Fruit fly (Drosophila melanogaster) whole organism, embryonic: ENCODE results near the gene MEP-1.

Experiments used
- CG10462 ChIP-seq: fragments of 200-800 bp; sonication (Bioruptor generic); optimal IDR thresholded peaks from 2 replicates; lab custom pipeline; 2016; ENCODE audit warnings: missing biosample characterization, missing genetic modification characterization
- CG10654 ChIP-seq: fragments of 200-800 bp; sonication (Bioruptor generic); optimal IDR thresholded peaks from 2 replicates; lab custom pipeline; 2016; ENCODE audit warnings: missing biosample characterization, missing genetic modification characterization
- CG11085 ChIP-seq: fragments of 200-800 bp; sonication (Bioruptor generic); IDR thresholded peaks from 2 replicates; pipeline ENCODE4 v1.3.6; 2022; ENCODE audit warnings: missing biosample characterization, missing genetic modification characterization
- CG11456 ChIP-seq: fragments of 200-800 bp; sonication (Bioruptor generic); IDR thresholded peaks from 3 replicates; pipeline ENCODE4 v1.3.6; 2022; ENCODE audit warnings: missing biosample characterization, missing genetic modification characterization
- CG15073 ChIP-seq: fragments of 200-800 bp; sonication (Bioruptor generic); optimal IDR thresholded peaks from 2 replicates; lab custom pipeline; 2016; ENCODE audit warnings: missing biosample characterization, missing genetic modification characterization
- CG17328 ChIP-seq: fragments of 200-800 bp; sonication (Bioruptor generic); IDR thresholded peaks from 2 replicates; pipeline ENCODE4 v1.3.6; 2022; ENCODE audit warnings: missing biosample characterization, missing genetic modification characterization
- CG1792 ChIP-seq: fragments of 200-800 bp; sonication (Bioruptor generic); optimal IDR thresholded peaks from 2 replicates; lab custom pipeline; 2016; ENCODE audit warnings: missing biosample characterization, missing genetic modification characterization
- CG2120 ChIP-seq: fragments of 200-800 bp; sonication (Bioruptor generic); optimal IDR thresholded peaks from 3 replicates; lab custom pipeline; 2016; ENCODE audit warnings: missing biosample characterization, missing genetic modification characterization
- CG2202 ChIP-seq: fragments of 200-800 bp; sonication (Bioruptor generic); optimal IDR thresholded peaks from 2 replicates; lab custom pipeline; 2018; ENCODE audit warnings: missing biosample characterization, mild to moderate bottlenecking, missing genetic modification characterization
- CG2678 ChIP-seq: fragments of 200-800 bp; sonication (Bioruptor generic); optimal IDR thresholded peaks from 3 replicates; lab custom pipeline; 2019; ENCODE audit warnings: missing biosample characterization, mild to moderate bottlenecking, missing genetic modification characterization, moderate library complexity
- CG3281 ChIP-seq: fragments of 200-800 bp; sonication (Bioruptor generic); optimal IDR thresholded peaks from 3 replicates; lab custom pipeline; 2017; ENCODE audit warnings: missing biosample characterization, mild to moderate bottlenecking, missing genetic modification characterization
- CG33213 ChIP-seq: fragments of 200-800 bp; sonication (Bioruptor generic); optimal IDR thresholded peaks from 3 replicates; lab custom pipeline; 2016; ENCODE audit warnings: missing biosample characterization, missing genetic modification characterization
- CG34376 ChIP-seq: fragments of 200-800 bp; sonication (Bioruptor generic); optimal IDR thresholded peaks from 2 replicates; lab custom pipeline; 2018; ENCODE audit warnings: missing biosample characterization, mild to moderate bottlenecking, missing genetic modification characterization
- CG4424 ChIP-seq: fragments of 200-800 bp; sonication (Bioruptor generic); optimal IDR thresholded peaks from 3 replicates; lab custom pipeline; 2016; ENCODE audit warnings: missing biosample characterization, missing genetic modification characterization
- CG7357 ChIP-seq: fragments of 200-800 bp; sonication (Bioruptor generic); IDR thresholded peaks from 3 replicates; pipeline ENCODE4 v1.3.6; 2022; ENCODE audit warnings: missing biosample characterization, missing genetic modification characterization
- CG7928 ChIP-seq: fragments of 200-800 bp; sonication (Bioruptor generic); optimal IDR thresholded peaks from 2 replicates; lab custom pipeline; 2017; ENCODE audit warnings: missing biosample characterization, mild to moderate bottlenecking, missing genetic modification characterization
- CG8359 ChIP-seq: fragments of 200-800 bp; sonication (Bioruptor generic); optimal IDR thresholded peaks from 2 replicates; lab custom pipeline; 2017; ENCODE audit warnings: missing biosample characterization, mild to moderate bottlenecking, missing genetic modification characterization, borderline replicate concordance
- CG9797 ChIP-seq: fragments of 200-800 bp; sonication (Bioruptor generic); optimal IDR thresholded peaks from 3 replicates; lab custom pipeline; 2018; ENCODE audit warnings: missing biosample characterization, mild to moderate bottlenecking, missing genetic modification characterization
- CHES-1-like ChIP-seq: fragments of 200-800 bp; sonication (Bioruptor generic); optimal IDR thresholded peaks from 2 replicates; lab custom pipeline; 2016; ENCODE audit warnings: missing biosample characterization, missing genetic modification characterization
- Deaf1 ChIP-seq: fragments of 200-800 bp; optimal IDR thresholded peaks from 3 replicates; lab custom pipeline; 2019; ENCODE audit warnings: missing biosample characterization, mild to moderate bottlenecking, missing genetic modification characterization, moderate library complexity
- E2f2 ChIP-seq: fragments of 200-800 bp; sonication (Bioruptor generic); IDR thresholded peaks from 2 replicates; pipeline ENCODE4 v1.3.6; 2022; ENCODE audit warnings: missing biosample characterization, missing genetic modification characterization
- Fer1 ChIP-seq: fragments of 200-800 bp; sonication (Bioruptor generic); optimal IDR thresholded peaks from 2 replicates; lab custom pipeline; 2017; ENCODE audit warnings: missing biosample characterization, mild to moderate bottlenecking, missing genetic modification characterization
- Hmr ChIP-seq: fragments of 200-800 bp; sonication (Bioruptor generic); optimal IDR thresholded peaks from 3 replicates; lab custom pipeline; 2017; ENCODE audit warnings: mild to moderate bottlenecking, missing biosample characterization, missing genetic modification reagents, missing genetic modification characterization
- MBD-R2 ChIP-seq: fragments of 200-800 bp; sonication (Bioruptor generic); IDR thresholded peaks from 2 replicates; pipeline ENCODE4 v1.3.6; 2022; ENCODE audit warnings: missing biosample characterization, missing genetic modification characterization
- Meics ChIP-seq: fragments of 200-800 bp; sonication (Bioruptor generic); optimal IDR thresholded peaks from 2 replicates; lab custom pipeline; 2017; ENCODE audit warnings: missing biosample characterization, mild to moderate bottlenecking, missing genetic modification characterization
- NC2β ChIP-seq: fragments of 200-800 bp; sonication (Bioruptor generic); optimal IDR thresholded peaks from 2 replicates; lab custom pipeline; 2016; ENCODE audit warnings: missing biosample characterization, missing genetic modification characterization
- Oaz ChIP-seq: fragments of 200-800 bp; sonication (Bioruptor generic); IDR thresholded peaks from 2 replicates; pipeline ENCODE4 v1.3.6; 2022; ENCODE audit warnings: missing biosample characterization, missing genetic modification characterization
- PHDP ChIP-seq: fragments of 200-800 bp; sonication (Bioruptor generic); optimal IDR thresholded peaks from 3 replicates; lab custom pipeline; 2018; ENCODE audit warnings: missing biosample characterization, mild to moderate bottlenecking, missing genetic modification characterization, moderate library complexity
- Poxn ChIP-seq: fragments of 200-800 bp; sonication (Bioruptor generic); IDR thresholded peaks from 2 replicates; pipeline ENCODE4 v1.3.6; 2022; ENCODE audit warnings: missing biosample characterization, missing genetic modification characterization
- ab ChIP-seq: fragments of 200-800 bp; sonication (Bioruptor generic); optimal IDR thresholded peaks from 2 replicates; lab custom pipeline; 2016; ENCODE audit warnings: missing biosample characterization, missing genetic modification characterization
- al ChIP-seq: fragments of 200-800 bp; sonication (Bioruptor generic); IDR thresholded peaks from 2 replicates; pipeline ENCODE4 v1.3.6; 2022; ENCODE audit warnings: missing biosample characterization, missing genetic modification characterization
- bcd ChIP-seq: fragments of 200-800 bp; sonication (Bioruptor generic); optimal IDR thresholded peaks from 2 replicates; lab custom pipeline; 2017; ENCODE audit warnings: missing biosample characterization, mild to moderate bottlenecking, missing genetic modification characterization
- cad ChIP-seq: fragments of >200 bp; optimal IDR thresholded peaks from 2 replicates; lab custom pipeline; 2017; ENCODE audit warnings: missing biosample characterization, missing genetic modification characterization
- emc ChIP-seq: fragments of 200-800 bp; sonication (Bioruptor generic); optimal IDR thresholded peaks from 2 replicates; lab custom pipeline; 2016; ENCODE audit warnings: missing biosample characterization, missing genetic modification characterization
- ems ChIP-seq: fragments of 200-800 bp; sonication (Bioruptor generic); optimal IDR thresholded peaks from 3 replicates; lab custom pipeline; 2016; ENCODE audit warnings: missing biosample characterization, missing genetic modification characterization
- esg ChIP-seq: fragments of 200-800 bp; sonication (Bioruptor generic); conservative IDR thresholded peaks from 2 replicates; pipeline ENCODE4 v1.3.6; 2022; ENCODE audit warnings: missing biosample characterization, missing genetic modification characterization
- grn ChIP-seq: fragments of 200-800 bp; sonication (Bioruptor generic); optimal IDR thresholded peaks from 3 replicates; lab custom pipeline; 2017; ENCODE audit warnings: missing biosample characterization, missing genetic modification characterization
- hbn ChIP-seq: fragments of 200-800 bp; sonication (Bioruptor generic); IDR thresholded peaks from 2 replicates; pipeline ENCODE4 v1.3.6; 2022; ENCODE audit warnings: missing biosample characterization, missing genetic modification characterization; ENCODE audit not compliant: partially characterized antibody
- hkb ChIP-seq, 2 experiments: fragments of 200-800 bp in 1 of 2; fragments of >200 bp in 1 of 2; sonication (Bioruptor generic) in 1 of 2; IDR thresholded peaks in 1 of 2; optimal IDR thresholded peaks in 1 of 2; 2 replicates each; pipeline versions ENCODE4 v1.3.6 to Lab custom; 2017 to 2022; ENCODE audit warnings: missing biosample characterization in 1 of 2, missing genetic modification characterization in 1 of 2
- knrl ChIP-seq: fragments of 200-800 bp; sonication (Bioruptor generic); IDR thresholded peaks from 3 replicates; pipeline ENCODE4 v1.3.6; 2022; ENCODE audit warnings: missing biosample characterization, missing genetic modification characterization; ENCODE audit not compliant: partially characterized antibody
- lov ChIP-seq, 2 experiments: fragments of 200-800 bp in 1 of 2; fragments of >200 bp in 1 of 2; sonication (Bioruptor generic) in 1 of 2; IDR thresholded peaks in 1 of 2; optimal IDR thresholded peaks in 1 of 2; 2 replicates in 1 of 2; 3 replicates in 1 of 2; pipeline versions ENCODE4 v1.3.6 to Lab custom; 2017 to 2022; ENCODE audit warnings: missing biosample characterization in 1 of 2, missing genetic modification characterization in 1 of 2
- otp ChIP-seq: fragments of 200-800 bp; sonication (Bioruptor generic); IDR thresholded peaks from 3 replicates; pipeline ENCODE4, ENCODE4 v1.3.6; 2022; ENCODE audit warnings: missing biosample characterization, missing genetic modification characterization
- prd ChIP-seq, 3 experiments: fragments of >200 bp in 2 of 3; fragments of 200-800 bp in 1 of 3; sonication (Bioruptor generic) in 1 of 3; optimal IDR thresholded peaks in 2 of 3; IDR thresholded peaks in 1 of 3; 2 replicates in 2 of 3; 3 replicates in 1 of 3; pipeline versions ENCODE4 v1.3.6 to Lab custom; 2017 to 2022; ENCODE audit warnings: missing biosample characterization in 1 of 3, missing genetic modification characterization in 1 of 3
- salm ChIP-seq: fragments of 200-800 bp; sonication (Bioruptor generic); optimal IDR thresholded peaks from 2 replicates; lab custom pipeline; 2018; ENCODE audit warnings: missing biosample characterization, mild to moderate bottlenecking, missing genetic modification characterization
- sim ChIP-seq: fragments of 200-800 bp; sonication (Bioruptor generic); IDR thresholded peaks from 2 replicates; pipeline ENCODE4 v1.3.6; 2022; ENCODE audit warnings: missing biosample characterization, missing genetic modification characterization
- slbo ChIP-seq: fragments of 200-800 bp; sonication (Bioruptor generic); IDR thresholded peaks from 2 replicates; pipeline ENCODE4 v1.3.6; 2022; ENCODE audit warnings: missing biosample characterization, missing genetic modification characterization
- tll ChIP-seq, 2 experiments: fragments of 200-800 bp in 1 of 2; fragments of >200 bp in 1 of 2; sonication (Bioruptor generic) in 1 of 2; optimal IDR thresholded peaks; 2 replicates each; lab custom pipeline; 2017 to 2019; ENCODE audit warnings: missing biosample characterization in 2 of 2, missing genetic modification characterization in 2 of 2, mild to moderate bottlenecking in 1 of 2, moderate library complexity in 1 of 2
- yki ChIP-seq: fragments of >200 bp; optimal IDR thresholded peaks from 3 replicates; lab custom pipeline; 2018

MEP-1 gene

dm6 chr3L:2589911-2590763 is 41.4 kb upstream of the MEP-1 start (continued):
- TF ChIP-seq prd (optimal IDR thresholded peaks at IDR 0.05; lab: Kevin White, UChicago) (no peak), prd (GFP tag; IDR thresholded peaks at IDR 0.05; lab: Robert Waterston, UW) (peak; percentile 64), grn (GFP tag; lab: Kevin White, UChicago) (no peak), CG11456 (no peak), CG15073 (GFP tag; lab: Kevin White, UChicago) (no peak), E2f2 (peak; percentile 53; the same call in 1 of the 2 replicates), otp (GFP tag; lab: Robert Waterston, UW) (0 out of 3 replicates have a peak, but pooled peaks have one; percentile 22), CG17328 (GFP tag; lab: Robert Waterston, UW) (peak; percentile 59; the same call in 1 of the 2 replicates), CG11085 (GFP tag; lab: Robert Waterston, UW) (peak; percentile 31; the same call in 1 of the 2 replicates), CG1792 (GFP tag; lab: Kevin White, UChicago) (no peak), Fer1 (GFP tag; lab: Kevin White, UChicago) (peak; percentile 77), hkb (optimal IDR thresholded peaks at IDR 0.05; lab: Kevin White, UChicago) (no peak), hkb (GFP tag; IDR thresholded peaks at IDR 0.05; lab: Robert Waterston, UW) (peak; percentile 73), CG4424 (GFP tag; lab: Kevin White, UChicago) (peak; percentile 73), CG10654 (GFP tag; lab: Kevin White, UChicago) (peak; percentile 24), MBD-R2 (peak; percentile 33; the same call in 1 of the 2 replicates), emc (GFP tag; lab: Kevin White, UChicago) (no peak), Deaf1 (tag; lab: Kevin White, UChicago) (peak; percentile 55), salm (no peak), Meics (peak; percentile 78), ems (GFP tag; lab: Kevin White, UChicago) (no peak), CG7928 (GFP tag; lab: Kevin White, UChicago) (peak; percentile 44), sim (GFP tag; lab: Robert Waterston, UW) (no peak), PHDP (tag; lab: Kevin White, UChicago) (peak; percentile 77), esg (GFP tag; lab: Robert Waterston, UW) (peak; percentile 66), CG33213 (GFP tag; lab: Kevin White, UChicago) (no peak), yki (lab: Kevin White, UChicago) (no peak), bcd (GFP tag; lab: Kevin White, UChicago) (peak; percentile 70), ab (GFP tag; lab: Kevin White, UChicago) (no peak), CG2202 (tag; lab: Kevin White, UChicago) (no peak), Poxn (0 out of 2 replicates have a peak, but pooled peaks have one; percentile 17), CG8359 (GFP tag; lab: Kevin White, UChicago) (peak; percentile 22), slbo (GFP tag; lab: Robert Waterston, UW) (peak; percentile 83), CG10462 (GFP tag; lab: Kevin White, UChicago) (peak; percentile 52), CHES-1-like (GFP tag; lab: Kevin White, UChicago) (no peak), Oaz (peak; percentile 69), NC2β (no peak), CG2678 (tag; lab: Kevin White, UChicago) (peak; percentile 87), cad (GFP tag; lab: Kevin White, UChicago) (no peak), CG2120 (GFP tag; lab: Kevin White, UChicago) (peak; percentile 73), CG7357 (GFP tag; lab: Robert Waterston, UW) (no peak), knrl (GFP tag; lab: Robert Waterston, UW) (peak; percentile 72), CG3281 (GFP tag; lab: Kevin White, UChicago) (peak; percentile 74), hbn (peak; percentile 76), al (GFP tag; lab: Robert Waterston, UW) (no peak), CG34376 (peak; percentile 60), Hmr (GFP tag; lab: Kevin White, UChicago) (peak; percentile 83), lov (optimal IDR thresholded peaks at IDR 0.05; lab: Kevin White, UChicago) (no peak), lov (GFP tag; IDR thresholded peaks at IDR 0.05; lab: Robert Waterston, UW) (no peak), tll (GFP tag; optimal IDR thresholded peaks at IDR 0.05; lab: Kevin White, UChicago) (no peak), CG9797 (no peak)
